Fruit fly (Drosophila melanogaster): ENCODE results near the gene cas.

Gene cas

dm6 chr3R:5682238-5682637, 34.4 kb downstream of the cas start:
- peak; percentile 18; the same call in 1 of the 3 replicates for TF ChIP-seq row (GFP tag; IDR thresholded peaks at IDR 0.05)
- TF ChIP-seq repo (GFP tag; optimal IDR thresholded peaks at IDR 0.05), result no peak
- TF ChIP-seq unpg (GFP tag; optimal IDR thresholded peaks at IDR 0.05), result peak; percentile 29
- peak; percentile 14 for TF ChIP-seq CG12391 (tag; optimal IDR thresholded peaks at IDR 0.05)
- TF ChIP-seq CG14710 (tag; optimal IDR thresholded peaks at IDR 0.05), result peak; percentile 1
- peak; percentile 35 for TF ChIP-seq CG10979 (tag; optimal IDR thresholded peaks at IDR 0.05)
- peak in 1 of 2 experiments; percentile 28 for TF ChIP-seq bsh (GFP tag; optimal IDR thresholded peaks at IDR 0.05)
- TF ChIP-seq CG15696 (tag; optimal IDR thresholded peaks at IDR 0.05), result peak; percentile 4
- peak; percentile 44 for TF ChIP-seq zf30C (GFP tag; optimal IDR thresholded peaks at IDR 0.05)
- peak; percentile 8 for TF ChIP-seq Med (GFP tag)
- no peak for TF ChIP-seq HLH3B (GFP tag; IDR thresholded peaks at IDR 0.05)
- no peak for TF ChIP-seq lmd (GFP tag; IDR thresholded peaks at IDR 0.05)
- peak; percentile 13 for TF ChIP-seq nmo (GFP tag; optimal IDR thresholded peaks at IDR 0.05)
- TF ChIP-seq phol (tag; optimal IDR thresholded peaks at IDR 0.05), result peak; percentile 38
- no peak for TF ChIP-seq pzg (GFP tag; optimal IDR thresholded peaks at IDR 0.05)
- TF ChIP-seq Ssrp (tag; optimal IDR thresholded peaks at IDR 0.05), result peak; percentile 5
- peak; percentile 64 for TF ChIP-seq sens (GFP tag)
- peak; percentile 5 for TF ChIP-seq CG2712 (tag; optimal IDR thresholded peaks at IDR 0.05)
- peak; percentile 14; the same call in 1 of the 2 replicates for TF ChIP-seq Drgx (GFP tag; IDR thresholded peaks at IDR 0.05)
- no peak for TF ChIP-seq tup (GFP tag; optimal IDR thresholded peaks at IDR 0.05)
- peak; percentile 7 for TF ChIP-seq dmrt11E (tag; optimal IDR thresholded peaks at IDR 0.05)

dm6 chr3R:5672658-5673217, 43.9 kb downstream of the cas start:
- peak; percentile 35; the same call in 1 of the 2 replicates for TF ChIP-seq CG32532 (GFP tag; IDR thresholded peaks at IDR 0.05)
- TF ChIP-seq CG14710 (tag; optimal IDR thresholded peaks at IDR 0.05), result peak; percentile 72
- TF ChIP-seq Xrp1 (GFP tag; IDR thresholded peaks at IDR 0.05), result peak; percentile 73
- TF ChIP-seq CG8388 (GFP tag; optimal IDR thresholded peaks at IDR 0.05), result peak; percentile 40
- TF ChIP-seq CG12744 (GFP tag; optimal IDR thresholded peaks at IDR 0.05), result no peak
- TF ChIP-seq CG30403 (GFP tag; optimal IDR thresholded peaks at IDR 0.05), result no peak
- no peak for TF ChIP-seq mld (GFP tag; IDR thresholded peaks at IDR 0.05; ENCODE audit: partially characterized antibody)
- TF ChIP-seq CG3281 (GFP tag; optimal IDR thresholded peaks at IDR 0.05), result peak; percentile 86
- peak; percentile 63 for TF ChIP-seq CG18011 (GFP tag; optimal IDR thresholded peaks at IDR 0.05)
- peak; percentile 16; the same call in 1 of the 2 replicates for TF ChIP-seq CG4730 (GFP tag; IDR thresholded peaks at IDR 0.05)
- TF ChIP-seq NC2β (GFP tag; optimal IDR thresholded peaks at IDR 0.05), result peak; percentile 76
- TF ChIP-seq CG30431 (GFP tag; optimal IDR thresholded peaks at IDR 0.05), result peak; percentile 8
- peak; percentile 98 for TF ChIP-seq HLHmδ (GFP tag; optimal IDR thresholded peaks at IDR 0.05)
- peak; percentile 93 for TF ChIP-seq CG17568 (GFP tag; optimal IDR thresholded peaks at IDR 0.05)
- TF ChIP-seq CG10431 (GFP tag; optimal IDR thresholded peaks at IDR 0.05), result peak; percentile 89
- peak; percentile 79 for TF ChIP-seq CG1603 (tag; optimal IDR thresholded peaks at IDR 0.05)
- peak; percentile 58 for TF ChIP-seq NC2α (GFP tag; optimal IDR thresholded peaks at IDR 0.05)
- peak; percentile 57 for TF ChIP-seq CG17328 (GFP tag; IDR thresholded peaks at IDR 0.05)
- 0 out of 3 replicates have a peak, but pooled peaks have one; percentile 49 for TF ChIP-seq ken (GFP tag; IDR thresholded peaks at IDR 0.05)
- TF ChIP-seq Elba2 (GFP tag; optimal IDR thresholded peaks at IDR 0.05), result no peak
- peak; percentile 71 for TF ChIP-seq CG13624 (GFP tag; optimal IDR thresholded peaks at IDR 0.05)
- no peak for TF ChIP-seq ttk (GFP tag; IDR thresholded peaks at IDR 0.05)
- peak; percentile 71 for TF ChIP-seq Fer3 (tag; optimal IDR thresholded peaks at IDR 0.05)
- TF ChIP-seq chn (GFP tag; optimal IDR thresholded peaks at IDR 0.05), result peak; percentile 39
- peak; percentile 30 for TF ChIP-seq crc (GFP tag; optimal IDR thresholded peaks at IDR 0.05)
- peak; percentile 96 for TF ChIP-seq wek (GFP tag; optimal IDR thresholded peaks at IDR 0.05)
- no peak for TF ChIP-seq emc (GFP tag; optimal IDR thresholded peaks at IDR 0.05)
- TF ChIP-seq Med (GFP tag), result peak; percentile 98
- TF ChIP-seq Atf6 (GFP tag; IDR thresholded peaks at IDR 0.05), result peak; percentile 62
- TF ChIP-seq hth (optimal IDR thresholded peaks at IDR 0.05), result no peak
- no peak for TF ChIP-seq gfzf (GFP tag; optimal IDR thresholded peaks at IDR 0.05)

All from whole organism, embryonic.